Worm (Caenorhabditis elegans): ENCODE data around the gene odr-8.

DNA sequence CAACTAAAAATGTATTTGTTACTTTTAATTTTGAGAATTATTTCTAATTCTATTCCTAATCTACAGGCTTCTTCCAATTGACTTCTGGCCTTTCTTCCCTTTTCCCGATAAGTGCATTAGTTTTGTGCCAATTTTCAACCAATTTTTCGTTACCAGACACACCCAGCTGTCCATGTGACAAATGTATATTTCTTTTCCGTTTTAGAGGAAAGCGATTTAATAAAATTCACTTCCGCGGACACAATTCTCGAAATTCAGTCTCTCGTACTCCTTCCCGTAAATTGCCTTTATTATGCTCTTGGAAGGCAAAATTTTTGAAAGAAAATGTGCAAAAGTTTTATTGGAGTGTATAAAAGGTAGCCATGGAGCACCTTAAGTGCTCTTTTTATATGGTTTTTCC is 39.5 kb downstream of the odr-8 start:
- no peak for TF ChIP-seq nhr-76 (tag; optimal IDR thresholded peaks at IDR 0.05)
- no peak for TF ChIP-seq ZK546.5 (tag; optimal IDR thresholded peaks at IDR 0.05)
